Worm (Caenorhabditis elegans) whole organism, L3 larva: ENCODE data around the gene igdb-2.

Source experiments
- egl-27 ChIP-seq: sonication (generic microtip); optimal IDR thresholded peaks from 4 replicates; lab custom pipeline; 2017; ENCODE audit warnings: missing biosample characterization, missing genetic modification reagents, missing genetic modification characterization
- fkh-10 ChIP-seq: sonication (generic microtip); optimal IDR thresholded peaks from 2 replicates; lab custom pipeline; 2017; ENCODE audit warnings: missing biosample characterization, missing genetic modification reagents, missing genetic modification characterization
- lin-39 ChIP-seq: fragments of 150-350 bp; optimal IDR thresholded peaks from 2 replicates; lab custom pipeline; 2018; ENCODE audit warnings: missing biosample characterization, missing genetic modification reagents, missing genetic modification characterization

DNA sequence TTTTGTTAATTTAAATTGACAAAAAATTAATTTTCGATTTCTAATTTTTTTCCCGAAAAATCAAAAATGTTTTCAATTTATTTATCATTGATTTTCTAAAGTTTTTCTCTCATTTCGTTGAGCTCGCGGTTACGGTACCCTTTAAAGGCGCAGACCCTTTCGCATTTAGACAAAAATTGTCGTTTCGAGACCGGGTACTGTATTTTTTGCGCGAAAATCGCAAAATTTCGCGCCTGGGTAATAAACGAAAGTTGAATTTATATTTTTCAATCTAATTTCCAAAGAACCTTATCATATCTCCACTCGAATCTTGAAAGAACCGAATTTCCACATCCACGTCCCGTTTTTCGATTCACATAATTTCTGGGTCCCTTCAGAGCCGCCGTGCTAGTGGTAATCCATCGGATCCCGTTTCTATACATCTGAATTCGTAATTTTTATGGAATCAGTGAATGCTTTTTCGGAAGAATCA, 23.0 kb upstream of the igdb-2 start, which contains the start of gene C25G4.3:
- TF ChIP-seq egl-27 (tag; lab: Kevin White, UChicago) (no peak), lin-39 (tag; lab: Kevin White, UChicago) (no peak), fkh-10 (GFP tag; lab: Kevin White, UChicago) (no peak)
